Worm (Caenorhabditis elegans): ENCODE results near the gene C54D10.10.

Gene C54D10.10

DNA sequence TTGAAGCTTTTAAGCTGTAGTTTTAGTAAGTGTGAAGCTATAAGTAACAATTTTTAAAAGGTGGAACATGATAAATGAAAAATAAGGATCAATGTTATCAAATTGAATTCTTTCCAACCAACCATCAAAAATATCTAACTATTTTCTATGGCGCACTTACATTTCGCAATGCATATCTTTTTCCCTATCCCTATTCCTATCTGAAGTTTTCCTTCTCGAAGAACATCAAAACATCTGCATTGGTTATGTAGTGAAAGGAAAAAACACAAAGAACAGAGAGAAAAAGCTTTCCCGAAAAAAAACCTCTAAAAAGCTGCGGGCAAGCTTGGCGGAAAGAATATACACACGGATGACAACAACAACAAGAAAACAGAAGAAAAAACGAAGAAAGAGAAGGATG lies 10.8 kb upstream of the C54D10.10 start:
- TF ChIP-seq unc-62 (GFP tag; optimal IDR thresholded peaks at IDR 0.05), result no peak

ce11 chrV:12455695-12456094 lies 5.9 kb upstream of the C54D10.10 start:
- no peak for TF ChIP-seq unc-62 (GFP tag; optimal IDR thresholded peaks at IDR 0.05)

DNA sequence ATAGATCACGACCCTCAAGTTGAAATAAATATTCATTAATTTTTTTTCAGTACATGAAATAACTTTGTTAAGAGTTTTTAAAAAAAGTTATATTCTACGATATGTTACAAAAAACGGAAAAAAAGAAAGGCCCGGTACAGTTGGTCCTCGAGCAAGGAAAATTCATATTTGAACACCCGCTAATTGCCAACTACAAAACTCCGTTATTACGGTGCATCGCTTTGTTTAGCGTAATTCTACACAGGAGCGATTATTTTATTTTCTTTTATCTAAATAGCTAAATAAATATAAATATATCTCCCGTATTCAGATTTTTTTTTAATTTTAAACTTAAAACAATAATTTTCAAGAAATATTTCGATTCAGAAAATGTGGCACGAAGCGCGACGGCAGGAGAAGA lies 639 bp upstream of the C54D10.10 start, which contains the start of gene F28C1.1:
Gene F28C1.1 (plus strand): TSS at position 365 of the 400 bp plus-strand sequence.
- no peak for TF ChIP-seq unc-62 (GFP tag; optimal IDR thresholded peaks at IDR 0.05)

ce11 chrV:12446895-12447294 lies 2.9 kb downstream of the C54D10.10 start, which contains the start of the genes pals-38 and C54D10.9:
Gene pals-38, minus strand, starts transcription at chrV:12446995.
Gene C54D10.9, plus strand, starts transcription at chrV:12447153.
- TF ChIP-seq unc-62 (GFP tag; optimal IDR thresholded peaks at IDR 0.05), result no peak

ce11 chrV:12443754-12444153 lies 6.0 kb downstream of the C54D10.10 start, which contains the start of gene pals-39:
Gene pals-39, minus strand, starts transcription at chrV:12443854.
- no peak for TF ChIP-seq unc-62 (GFP tag; optimal IDR thresholded peaks at IDR 0.05)

ce11 chrV:12441420-12441819 lies 8.4 kb downstream of the C54D10.10 start, which contains the start of gene pals-37:
Gene pals-37, minus strand, starts transcription at chrV:12441520.
- TF ChIP-seq unc-62 (GFP tag; optimal IDR thresholded peaks at IDR 0.05), result no peak

- TF ChIP-seq unc-62 (GFP tag; optimal IDR thresholded peaks at IDR 0.05), result no peak
These were observed 16.1 kb downstream of the C54D10.10 start, which contains the start of gene srh-25 for ce11 chrV:12433717-12434116. Gene srh-25, minus strand, starts transcription at chrV:12433817.

DNA sequence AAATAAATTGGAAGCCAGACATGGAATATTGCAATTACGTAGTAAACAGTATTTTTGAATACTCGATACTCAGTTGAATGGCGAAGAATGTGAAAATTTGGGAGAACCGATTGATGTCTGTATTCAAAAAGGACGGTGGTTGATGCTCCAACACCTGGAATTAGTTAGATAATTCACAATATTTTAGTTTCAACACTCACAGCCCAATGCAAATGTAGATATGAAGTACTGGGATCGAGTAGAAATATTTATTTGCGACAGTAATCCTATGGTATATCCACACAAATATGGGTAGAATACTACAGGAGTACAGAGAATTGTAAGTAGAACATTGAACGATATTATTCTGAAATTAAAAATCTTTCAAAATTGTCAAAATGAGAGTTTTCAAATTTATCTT lies 16.7 kb downstream of the C54D10.10 start:
- TF ChIP-seq unc-62 (GFP tag; optimal IDR thresholded peaks at IDR 0.05), result no peak

DNA sequence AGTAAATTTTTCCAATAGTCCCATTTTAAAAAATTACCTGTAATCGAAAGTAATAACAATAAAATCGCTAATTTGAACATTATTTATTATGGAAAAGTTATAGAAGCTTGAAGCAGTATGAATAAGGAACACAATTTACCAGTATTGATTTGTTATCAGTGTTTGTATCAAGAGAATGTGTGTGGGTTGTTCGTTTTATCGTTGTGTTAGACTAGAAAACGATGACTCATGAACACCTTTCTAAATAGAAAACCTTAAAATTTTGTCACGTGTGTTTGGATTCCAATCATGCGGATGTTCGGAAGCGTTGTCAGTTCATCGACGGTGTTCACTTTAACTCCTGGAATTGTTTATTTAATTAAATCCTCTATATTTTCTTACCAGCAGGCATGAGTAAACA lies 17.7 kb downstream of the C54D10.10 start, which contains the start of gene C54D10.13:
Gene C54D10.13 (minus strand): TSS at position 179 of the 400 bp plus-strand sequence.
- TF ChIP-seq unc-62 (GFP tag; optimal IDR thresholded peaks at IDR 0.05), result no peak

- TF ChIP-seq unc-62 (GFP tag; optimal IDR thresholded peaks at IDR 0.05), result no peak
These were observed 20.8 kb downstream of the C54D10.10 start, which contains the start of gene C54D10.5 for ce11 chrV:12429039-12429438. Gene C54D10.5, plus strand, starts transcription at chrV:12429339.

ce11 chrV:12427826-12428225 lies 22.0 kb downstream of the C54D10.10 start:
- TF ChIP-seq unc-62 (GFP tag; optimal IDR thresholded peaks at IDR 0.05), result no peak

DNA sequence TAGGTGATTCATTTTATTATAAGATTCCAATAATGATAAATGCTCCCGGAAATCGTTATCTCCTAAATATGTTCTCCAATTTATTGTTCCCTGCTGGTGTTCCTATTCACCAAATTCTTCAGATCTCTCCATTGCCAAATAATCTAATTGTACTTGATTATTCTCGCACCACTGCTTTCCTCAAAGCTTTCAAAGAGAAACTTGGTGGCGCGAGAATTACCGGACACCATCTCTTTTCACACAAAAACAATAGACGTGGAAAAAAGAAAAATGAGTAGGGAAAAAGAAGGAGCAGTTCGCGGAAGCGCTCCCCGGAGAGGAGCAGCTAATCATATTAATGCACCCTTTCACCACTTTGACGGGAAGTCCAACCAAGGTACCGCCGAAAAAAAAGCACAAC lies 28.4 kb downstream of the C54D10.10 start:
- no peak for TF ChIP-seq unc-62 (GFP tag; optimal IDR thresholded peaks at IDR 0.05)

- no peak for TF ChIP-seq unc-62 (GFP tag; optimal IDR thresholded peaks at IDR 0.05)
These were observed 29.0 kb downstream of the C54D10.10 start, which contains the start of gene C54D10.4 for ce11 chrV:12420843-12421242. Gene C54D10.4, minus strand, starts transcription at chrV:12420943.

ce11 chrV:12418292-12418691 lies 31.5 kb downstream of the C54D10.10 start, which contains the start of gene C54D10.3:
Gene C54D10.3, plus strand, starts transcription at chrV:12418592.
- TF ChIP-seq unc-62 (GFP tag; optimal IDR thresholded peaks at IDR 0.05), result no peak

ce11 chrV:12417277-12417676 lies 32.5 kb downstream of the C54D10.10 start, which contains the start of gene cdr-3:
Gene cdr-3, minus strand, starts transcription at chrV:12417377.
- TF ChIP-seq unc-62 (GFP tag; optimal IDR thresholded peaks at IDR 0.05), result no peak

DNA sequence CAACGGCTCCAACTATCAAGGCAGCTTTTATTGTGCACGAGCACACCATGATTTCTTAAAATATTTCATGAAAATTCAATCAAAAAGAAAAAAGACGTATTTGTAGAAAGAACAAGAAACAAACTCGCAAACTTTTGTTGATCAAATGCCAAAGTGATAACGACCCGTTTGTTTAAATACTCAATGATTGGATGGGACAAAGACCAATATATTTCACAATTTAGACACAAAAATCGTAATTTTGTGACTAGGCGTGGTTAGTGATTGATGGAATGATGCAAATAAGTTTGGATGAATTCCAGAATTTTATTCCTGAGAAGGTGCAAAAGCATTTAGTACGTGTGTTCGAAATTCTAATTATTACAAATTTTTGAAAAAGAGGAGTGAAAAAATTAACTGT lies 34.1 kb downstream of the C54D10.10 start, which contains the start of gene cdr-2:
Gene cdr-2 (minus strand): TSS at position 54 of the 400 bp plus-strand sequence.
- TF ChIP-seq unc-62 (GFP tag; optimal IDR thresholded peaks at IDR 0.05), result no peak

ce11 chrV:12414362-12414761 lies 35.4 kb downstream of the C54D10.10 start:
- TF ChIP-seq unc-62 (GFP tag; optimal IDR thresholded peaks at IDR 0.05), result no peak
